Worm (Caenorhabditis elegans) whole organism, L4 larva: Measurements from ENCODE around the gene F01D4.5.
A peak's percentile ranks its signal among the peaks of the same experiment; 100 is the strongest.

ENCODE experiments used
- F37D6.2 ChIP-seq: sonication (generic microtip); optimal IDR thresholded peaks from 2 replicates; lab custom pipeline; 2016; ENCODE audit warnings: mild to moderate bottlenecking, missing genetic modification characterization, missing compliant biosample characterization
- F44E2.7 ChIP-seq: fragments of 200-800 bp; sonication (Bioruptor generic); IDR thresholded peaks from 2 replicates; pipeline ENCODE4 v2.1.2; 2022; ENCODE audit warnings: missing genetic modification characterization, missing compliant biosample characterization
- T26A8.4 ChIP-seq: fragments of 200-800 bp; sonication (Bioruptor generic); IDR thresholded peaks from 2 replicates; pipeline ENCODE4 v1.3.6; 2022; ENCODE audit warnings: missing genetic modification characterization, missing compliant biosample characterization
- Y5F2A.4 ChIP-seq: fragments of 200-800 bp; sonication (Bioruptor generic); optimal IDR thresholded peaks from 2 replicates; lab custom pipeline; 2018; ENCODE audit warnings: mild to moderate bottlenecking, missing genetic modification characterization, missing compliant biosample characterization
- Y75B8A.6 ChIP-seq: fragments of 200-800 bp; sonication (Bioruptor generic); IDR thresholded peaks from 2 replicates; pipeline ENCODE4 v1.3.6; 2022; ENCODE audit warnings: missing genetic modification reagents, missing genetic modification characterization, missing compliant biosample characterization
- ZK337.2 ChIP-seq: fragments of 200-800 bp; sonication (Bioruptor generic); IDR thresholded peaks from 2 replicates; pipeline ENCODE4 v1.3.6; 2022; ENCODE audit warnings: missing genetic modification reagents, missing genetic modification characterization, missing compliant biosample characterization
- aha-1 ChIP-seq: fragments of 150-350 bp; peaks from one replicate; lab custom pipeline; 2014; ENCODE audit warnings: missing biosample characterization, missing genetic modification characterization
- aly-2 ChIP-seq: sonication (generic microtip); optimal IDR thresholded peaks from 2 replicates; lab custom pipeline; 2018; ENCODE audit warnings: missing biosample characterization, missing genetic modification characterization
- attf-4 ChIP-seq: sonication (generic microtip); optimal IDR thresholded peaks from 3 replicates; lab custom pipeline; 2017; ENCODE audit warnings: missing biosample characterization, missing genetic modification characterization
- ceh-20 ChIP-seq: fragments of 200-800 bp; sonication (Bioruptor generic); IDR thresholded peaks from 2 replicates; pipeline ENCODE4 v1.3.6; 2022; ENCODE audit warnings: missing genetic modification reagents, missing genetic modification characterization, missing compliant biosample characterization
- ceh-28 ChIP-seq: fragments of 150-350 bp; optimal IDR thresholded peaks from 2 replicates; lab custom pipeline; 2014; ENCODE audit warnings: missing biosample characterization, missing genetic modification reagents, missing genetic modification characterization
- ceh-32 ChIP-seq: sonication (generic microtip); optimal IDR thresholded peaks from 2 replicates; lab custom pipeline; 2016; ENCODE audit warnings: mild to moderate bottlenecking, missing genetic modification characterization, missing compliant biosample characterization; ENCODE audit not compliant: poor library complexity
- ces-1 ChIP-seq: fragments of 150-350 bp; sonication (generic microtip); optimal IDR thresholded peaks from 4 replicates; lab custom pipeline; 2014; ENCODE audit warnings: missing biosample characterization, missing genetic modification reagents, missing genetic modification characterization
- ctbp-1 ChIP-seq: fragments of 200-800 bp; sonication (Bioruptor generic); IDR thresholded peaks from 2 replicates; pipeline ENCODE4 v1.3.6; 2022; ENCODE audit warnings: missing genetic modification reagents, missing genetic modification characterization, missing compliant biosample characterization
- daf-8 ChIP-seq: fragments of 200-800 bp; sonication (Bioruptor generic); IDR thresholded peaks from 2 replicates; pipeline ENCODE4 v1.3.6; 2022; ENCODE audit warnings: missing genetic modification characterization, missing compliant biosample characterization
- dmd-6 ChIP-seq: fragments of 200-800 bp; sonication (Bioruptor generic); IDR thresholded peaks from 2 replicates; pipeline ENCODE4 v1.3.6; 2022; ENCODE audit warnings: missing genetic modification reagents, missing genetic modification characterization, missing compliant biosample characterization
- duxl-1 ChIP-seq: sonication (generic microtip); optimal IDR thresholded peaks from 2 replicates; lab custom pipeline; 2016; ENCODE audit warnings: mild to moderate bottlenecking, missing genetic modification characterization, moderate library complexity, missing compliant biosample characterization; ENCODE audit not compliant: poor library complexity
- egl-43 ChIP-seq: fragments of 200-800 bp; sonication (Bioruptor generic); IDR thresholded peaks from 2 replicates; pipeline ENCODE4 v1.3.6; 2022; ENCODE audit warnings: missing genetic modification reagents, missing genetic modification characterization, missing compliant biosample characterization
- fkh-10 ChIP-seq: fragments of 150-350 bp; optimal IDR thresholded peaks from 2 replicates; lab custom pipeline; 2014; ENCODE audit warnings: missing biosample characterization, missing genetic modification reagents, missing genetic modification characterization
- fos-1 ChIP-seq: fragments of 150-350 bp; optimal IDR thresholded peaks from 2 replicates; lab custom pipeline; 2014; ENCODE audit warnings: missing biosample characterization, missing genetic modification characterization
- hif-1 ChIP-seq, 2 experiments: sonication (generic microtip); optimal IDR thresholded peaks; 2 replicates each; lab custom pipeline; 2016 to 2017; ENCODE audit warnings: missing compliant biosample characterization in 2 of 2, missing genetic modification characterization in 2 of 2, missing genetic modification reagents in 2 of 2, missing genotype in 2 of 2, mild to moderate bottlenecking in 1 of 2
- hlh-11 ChIP-seq: fragments of 200-800 bp; sonication (Bioruptor generic); optimal IDR thresholded peaks from 2 replicates; lab custom pipeline; 2018; ENCODE audit warnings: mild to moderate bottlenecking, missing genetic modification characterization, missing compliant biosample characterization
- hlh-30 ChIP-seq: sonication (generic microtip); optimal IDR thresholded peaks from 2 replicates; lab custom pipeline; 2017; ENCODE audit warnings: antibody characterized with exemption, mild to moderate bottlenecking, missing genetic modification characterization, missing compliant biosample characterization; ENCODE audit not compliant: insufficient read depth
- lin-1 ChIP-seq: fragments of 200-800 bp; sonication (Bioruptor generic); IDR thresholded peaks from 2 replicates; pipeline ENCODE4 v1.3.6; 2022; ENCODE audit warnings: missing genetic modification reagents, missing genetic modification characterization, missing compliant biosample characterization
- lsy-2 ChIP-seq, 2 experiments: fragments of 150-350 bp in 1 of 2; sonication (generic microtip) in 1 of 2; optimal IDR thresholded peaks; 2 replicates each; lab custom pipeline; 2014 to 2017; ENCODE audit warnings: missing biosample characterization in 2 of 2, missing genetic modification characterization in 2 of 2
- mdl-1 ChIP-seq, 2 experiments: fragments of 150-350 bp in 1 of 2; sonication (generic microtip) in 1 of 2; optimal IDR thresholded peaks; 2 replicates each; lab custom pipeline; 2014 to 2017; ENCODE audit warnings: missing biosample characterization in 2 of 2, missing genetic modification characterization in 2 of 2
- mep-1 ChIP-seq: fragments of 150-350 bp; sonication (generic microtip); optimal IDR thresholded peaks from 3 replicates; lab custom pipeline; 2014; ENCODE audit warnings: missing biosample characterization, missing genetic modification characterization
- nhr-10 ChIP-seq: fragments of 150-350 bp; optimal IDR thresholded peaks from 2 replicates; lab custom pipeline; 2014; ENCODE audit warnings: missing biosample characterization, missing genetic modification characterization
- nhr-28 ChIP-seq: fragments of 150-350 bp; optimal IDR thresholded peaks from 2 replicates; lab custom pipeline; 2014; ENCODE audit warnings: missing biosample characterization, missing genetic modification characterization
- nhr-41 ChIP-seq: fragments of 200-800 bp; sonication (Bioruptor generic); IDR thresholded peaks from 2 replicates; pipeline ENCODE4 v1.3.6; 2022; ENCODE audit warnings: missing genetic modification reagents, missing genetic modification characterization, missing compliant biosample characterization
- nhr-6 ChIP-seq: fragments of 150-350 bp; optimal IDR thresholded peaks from 2 replicates; lab custom pipeline; 2014; ENCODE audit warnings: missing biosample characterization, missing genetic modification characterization
- pqm-1 ChIP-seq: sonication (generic microtip); optimal IDR thresholded peaks from 2 replicates; lab custom pipeline; 2017; ENCODE audit warnings: missing biosample characterization, missing genetic modification characterization
- rbr-2 ChIP-seq: sonication (generic microtip); optimal IDR thresholded peaks from 2 replicates; lab custom pipeline; 2016; ENCODE audit warnings: missing genotype, missing genetic modification characterization, missing compliant biosample characterization
- saeg-2 ChIP-seq: fragments of 200-800 bp; sonication (Bioruptor generic); IDR thresholded peaks from 2 replicates; pipeline ENCODE4 v1.3.6; 2022; ENCODE audit warnings: missing genetic modification reagents, missing genetic modification characterization, missing compliant biosample characterization
- skn-1 ChIP-seq: fragments of 150-350 bp; optimal IDR thresholded peaks from 2 replicates; lab custom pipeline; 2014; ENCODE audit warnings: missing biosample characterization, missing genetic modification characterization
- unc-62 ChIP-seq, 3 experiments: fragments of 150-350 bp in 1 of 3; sonication (generic microtip); optimal IDR thresholded peaks in 2 of 3; peaks in 1 of 3; 1 replicate in 1 of 3; 2 replicates in 2 of 3; lab custom pipeline; 2014 to 2017; ENCODE audit warnings: missing biosample characterization in 3 of 3, missing genetic modification characterization in 3 of 3, missing genetic modification reagents in 3 of 3, missing genotype in 1 of 3
- zfp-2 ChIP-seq: sonication (generic microtip); optimal IDR thresholded peaks from 2 replicates; lab custom pipeline; 2016; ENCODE audit warnings: mild to moderate bottlenecking, missing genetic modification characterization, missing compliant biosample characterization
- zip-11 ChIP-seq: fragments of 200-800 bp; sonication (Bioruptor generic); IDR thresholded peaks from 2 replicates; pipeline ENCODE4 v1.3.6; 2022; ENCODE audit warnings: missing genetic modification characterization, missing compliant biosample characterization
- zip-2 ChIP-seq: fragments of 150-350 bp; optimal IDR thresholded peaks from 2 replicates; lab custom pipeline; 2014; ENCODE audit warnings: missing biosample characterization, missing genetic modification characterization

Gene F01D4.5

DNA sequence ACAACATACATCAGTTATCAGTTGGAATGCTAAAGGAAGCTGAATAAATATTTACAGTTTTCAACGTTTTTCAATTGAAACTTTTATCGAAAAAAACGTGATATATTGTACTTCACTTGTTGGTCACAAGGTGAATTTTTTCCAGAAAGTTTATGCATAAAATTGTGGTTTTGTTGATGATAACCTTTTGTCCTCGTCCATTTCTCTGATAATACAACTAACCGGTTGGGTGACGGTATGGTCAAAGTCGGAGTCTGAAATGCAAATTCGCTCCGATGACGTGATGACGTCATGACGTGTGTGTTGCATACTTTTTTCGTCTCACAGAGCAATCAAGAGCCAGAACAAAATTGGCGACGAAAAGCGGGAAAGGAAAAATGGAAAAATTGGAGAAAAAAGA, 28.0 kb upstream of the F01D4.5 start (continued):
- TF ChIP-seq zip-11 (no peak), egl-43 (GFP tag; lab: Robert Waterston, UW) (no peak), aly-2 (tag; lab: Kevin White, UChicago) (no peak)

DNA sequence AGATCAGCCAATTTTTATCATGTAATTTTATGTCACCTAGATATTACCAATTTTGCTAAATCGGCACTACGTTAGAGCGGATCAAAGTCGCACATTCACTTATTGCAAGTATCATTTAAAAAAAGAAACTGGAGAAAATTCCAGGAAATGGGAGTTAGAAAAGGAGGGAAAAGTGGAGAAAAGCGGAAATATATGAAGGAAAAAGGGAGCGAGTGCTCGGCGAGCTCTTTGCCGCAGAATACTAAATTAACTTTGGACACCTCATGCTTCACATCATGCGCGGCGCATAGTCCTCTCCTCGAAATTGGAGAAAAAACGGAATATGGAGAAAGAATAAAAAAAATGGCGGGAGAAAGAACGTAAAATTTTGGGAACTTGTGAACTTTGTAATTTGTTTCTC, 24.1 kb upstream of the F01D4.5 start:
- peak in 1 of 2 experiments; percentile 44 for TF ChIP-seq lsy-2 (tag; optimal IDR thresholded peaks at IDR 0.05; lab: Kevin White, UChicago)
- peak; percentile 83 for TF ChIP-seq fkh-10 (GFP tag; lab: Kevin White, UChicago)
- TF ChIP-seq dmd-6, result peak; percentile 10; the same call in 1 of the 2 replicates
- peak; percentile 13 for TF ChIP-seq mep-1 (tag; lab: Kevin White, UChicago)
- peak; percentile 65 for TF ChIP-seq ces-1 (GFP tag; lab: Kevin White, UChicago)
- no peak for TF ChIP-seq mdl-1 (tag; optimal IDR thresholded peaks at IDR 0.05; lab: Kevin White, UChicago)
- peak; percentile 74 for TF ChIP-seq aha-1 (tag; lab: Kevin White, UChicago)
- TF ChIP-seq ceh-28 (tag; lab: Kevin White, UChicago), result no peak
- peak; percentile 57 for TF ChIP-seq ctbp-1 (GFP tag; lab: Robert Waterston, UW)
- peak; percentile 11 for TF ChIP-seq F37D6.2
- TF ChIP-seq hlh-30 (tag; lab: Kevin White, UChicago), result peak; percentile 7
- TF ChIP-seq, all 104 proteins: peak for 9

DNA sequence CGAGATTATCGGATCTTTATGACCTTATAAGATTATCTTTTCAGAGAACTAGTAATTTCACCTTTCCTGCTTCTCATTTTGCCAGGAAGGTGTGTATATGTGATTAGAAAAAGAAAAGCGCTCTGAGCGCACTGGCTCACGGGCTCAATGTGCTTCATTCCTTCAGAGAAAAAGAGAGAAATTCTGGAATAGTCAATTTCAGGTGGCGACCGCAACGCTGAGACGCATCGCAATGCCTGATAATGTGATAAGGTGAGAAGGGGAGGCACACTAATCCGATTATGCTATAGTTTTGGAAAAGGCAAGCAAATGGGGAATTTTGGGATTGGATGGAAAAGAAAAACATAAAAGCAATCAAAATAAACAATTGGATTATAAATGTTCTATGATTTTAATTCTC, 22.6 kb upstream of the F01D4.5 start:
- TF ChIP-seq ZK337.2 (no peak), Y75B8A.6 (GFP tag; lab: Robert Waterston, UW) (no peak), lsy-2 (tag; optimal IDR thresholded peaks at IDR 0.05; lab: Kevin White, UChicago) (no peak), nhr-28 (tag; lab: Kevin White, UChicago) (peak; percentile 31), duxl-1 (tag; lab: Kevin White, UChicago) (no peak), F37D6.2 (no peak), T26A8.4 (no peak), zip-2 (tag; lab: Kevin White, UChicago) (no peak), hlh-11 (tag; lab: Kevin White, UChicago) (peak; percentile 48), egl-43 (GFP tag; lab: Robert Waterston, UW) (0 out of 2 replicates have a peak, but pooled peaks have one; percentile 40), saeg-2 (GFP tag; lab: Robert Waterston, UW) (no peak), rbr-2 (no peak), skn-1 (tag; lab: Kevin White, UChicago) (no peak), ceh-32 (tag; lab: Kevin White, UChicago) (no peak), dmd-6 (peak; percentile 21), nhr-41 (no peak), pqm-1 (tag; lab: Kevin White, UChicago) (peak; percentile 8), aha-1 (tag; lab: Kevin White, UChicago) (peak; percentile 87), lin-1 (no peak)

DNA sequence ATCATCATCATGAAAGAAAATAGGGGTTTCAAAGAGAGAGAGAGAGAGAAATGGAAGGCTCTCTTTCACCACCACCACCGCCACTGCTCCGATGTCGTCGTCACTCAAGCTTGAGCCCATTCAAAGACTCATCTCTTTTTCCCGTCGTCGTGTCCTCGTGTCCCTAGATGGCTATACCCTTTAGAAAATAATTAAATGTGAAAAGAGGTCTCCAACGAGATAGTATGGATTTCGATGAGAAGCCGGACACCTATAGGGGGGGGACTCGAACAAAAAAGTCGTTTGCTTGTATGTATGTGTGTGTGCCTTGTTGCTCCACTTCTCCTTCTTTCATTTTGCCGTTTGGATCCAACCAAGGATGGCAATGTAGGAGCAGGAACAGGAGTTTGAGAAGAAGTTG, 21.6 kb upstream of the F01D4.5 start:
- no peak for TF ChIP-seq T26A8.4
- peak in 1 of 2 experiments; percentile 29 for TF ChIP-seq lsy-2 (tag; optimal IDR thresholded peaks at IDR 0.05; lab: Kevin White, UChicago)
- no peak for TF ChIP-seq F37D6.2
- TF ChIP-seq hif-1 (tag; optimal IDR thresholded peaks at IDR 0.05; lab: Kevin White, UChicago), result no peak
- peak in 1 of 2 experiments; percentile 54 for TF ChIP-seq unc-62 (GFP tag; optimal IDR thresholded peaks at IDR 0.05 in 1 of 2; lab: Kevin White, UChicago)
- no peak for TF ChIP-seq unc-62 (tag; optimal IDR thresholded peaks at IDR 0.05; lab: Kevin White, UChicago)
- no peak for TF ChIP-seq Y5F2A.4 (GFP tag; lab: Kevin White, UChicago)
- peak; percentile 19 for TF ChIP-seq aha-1 (tag; lab: Kevin White, UChicago)
- TF ChIP-seq fos-1, result no peak
- no peak for TF ChIP-seq nhr-10
- TF ChIP-seq F44E2.7 (GFP tag; lab: Robert Waterston, UW), result no peak
- no peak for TF ChIP-seq zfp-2 (tag; lab: Kevin White, UChicago)
- TF ChIP-seq attf-4 (tag; lab: Kevin White, UChicago), result no peak
- TF ChIP-seq ceh-20, result no peak
- peak; percentile 23 for TF ChIP-seq mep-1 (tag; lab: Kevin White, UChicago)
- no peak for TF ChIP-seq nhr-6 (tag; lab: Kevin White, UChicago)
- peak; percentile 19; the same call in 1 of the 2 replicates for TF ChIP-seq ctbp-1 (GFP tag; lab: Robert Waterston, UW)
- TF ChIP-seq daf-8, result no peak
- TF ChIP-seq zip-2 (tag; lab: Kevin White, UChicago), result no peak
- TF ChIP-seq, all 104 proteins: peak for 5
